Fruit fly (Drosophila melanogaster) whole organism, embryonic: ENCODE results near the gene CG34041.

ENCODE experiments used
- Adf1 ChIP-seq: fragments of 200-800 bp; sonication (Bioruptor generic); IDR thresholded peaks from 2 replicates; pipeline ENCODE4 v1.3.6; 2022; ENCODE audit warnings: missing biosample characterization, missing genetic modification characterization
- Aef1 ChIP-seq: fragments of 200-800 bp; sonication (Bioruptor generic); IDR thresholded peaks from 3 replicates; pipeline ENCODE4 v1.3.6; 2022; ENCODE audit warnings: missing biosample characterization, missing genetic modification characterization
- CG10565 ChIP-seq: fragments of 200-800 bp; sonication (Bioruptor generic); optimal IDR thresholded peaks from 3 replicates; lab custom pipeline; 2016; ENCODE audit warnings: missing biosample characterization, mild to moderate bottlenecking, missing genetic modification characterization
- CG11085 ChIP-seq: fragments of 200-800 bp; sonication (Bioruptor generic); IDR thresholded peaks from 2 replicates; pipeline ENCODE4 v1.3.6; 2022; ENCODE audit warnings: missing biosample characterization, missing genetic modification characterization
- CG11696 ChIP-seq: fragments of 200-800 bp; sonication (Bioruptor generic); IDR thresholded peaks from 2 replicates; pipeline ENCODE4 v1.3.6; 2022; ENCODE audit warnings: missing biosample characterization, missing genetic modification characterization
- CG12659 ChIP-seq: fragments of 200-800 bp; sonication (Bioruptor generic); optimal IDR thresholded peaks from 3 replicates; lab custom pipeline; 2017; ENCODE audit warnings: mild to moderate bottlenecking, missing biosample characterization, missing genetic modification reagents, missing genetic modification characterization
- CG12744 ChIP-seq: fragments of 200-800 bp; sonication (Bioruptor generic); optimal IDR thresholded peaks from 2 replicates; lab custom pipeline; 2016; ENCODE audit warnings: missing biosample characterization, missing genetic modification characterization
- CG13894 ChIP-seq: fragments of 200-800 bp; sonication (Bioruptor generic); optimal IDR thresholded peaks from 3 replicates; lab custom pipeline; 2018; ENCODE audit warnings: missing biosample characterization, mild to moderate bottlenecking, missing genetic modification characterization, moderate library complexity
- CG14441 ChIP-seq: fragments of 200-800 bp; sonication (Bioruptor generic); IDR thresholded peaks from 2 replicates; pipeline ENCODE4 v1.3.6; 2022; ENCODE audit warnings: missing biosample characterization, missing genetic modification characterization
- CG14710 ChIP-seq: fragments of 200-800 bp; sonication (Bioruptor generic); optimal IDR thresholded peaks from 3 replicates; lab custom pipeline; 2019; ENCODE audit warnings: missing biosample characterization, mild to moderate bottlenecking, missing genetic modification characterization, moderate library complexity
- CG15479 ChIP-seq: fragments of 200-800 bp; sonication (Bioruptor generic); optimal IDR thresholded peaks from 3 replicates; lab custom pipeline; 2019; ENCODE audit warnings: missing biosample characterization, mild to moderate bottlenecking, missing genetic modification characterization, moderate library complexity
- CG17359 ChIP-seq: fragments of 200-800 bp; sonication (Bioruptor generic); optimal IDR thresholded peaks from 3 replicates; lab custom pipeline; 2018; ENCODE audit warnings: missing biosample characterization, mild to moderate bottlenecking, missing genetic modification characterization, moderate library complexity
- CG1832 ChIP-seq: fragments of 200-800 bp; sonication (Bioruptor generic); optimal IDR thresholded peaks from 2 replicates; lab custom pipeline; 2017; ENCODE audit warnings: missing biosample characterization, mild to moderate bottlenecking, missing genetic modification characterization, inconsistent platforms
- CG18476 ChIP-seq: fragments of 200-800 bp; sonication (Bioruptor generic); optimal IDR thresholded peaks from 2 replicates; lab custom pipeline; 2016; ENCODE audit warnings: missing biosample characterization, mild to moderate bottlenecking, missing genetic modification characterization
- CG2116 ChIP-seq: fragments of 200-800 bp; sonication (Bioruptor generic); optimal IDR thresholded peaks from 3 replicates; lab custom pipeline; 2018; ENCODE audit warnings: missing biosample characterization, mild to moderate bottlenecking, missing genetic modification characterization
- CG31441 ChIP-seq: fragments of 200-800 bp; sonication (Bioruptor generic); IDR thresholded peaks from 2 replicates; pipeline ENCODE4 v1.3.6; 2022; ENCODE audit warnings: missing biosample characterization, missing genetic modification characterization
- CG3995 ChIP-seq: fragments of 200-800 bp; sonication (Bioruptor generic); optimal IDR thresholded peaks from 3 replicates; lab custom pipeline; 2016; ENCODE audit warnings: missing biosample characterization, missing genetic modification characterization
- CG6254 ChIP-seq: fragments of 200-800 bp; sonication (Bioruptor generic); optimal IDR thresholded peaks from 3 replicates; lab custom pipeline; 2017; ENCODE audit warnings: mild to moderate bottlenecking, missing biosample characterization, missing genetic modification reagents, missing genetic modification characterization
- CG6813 ChIP-seq: fragments of 200-800 bp; sonication (Bioruptor generic); optimal IDR thresholded peaks from 2 replicates; lab custom pipeline; 2017; ENCODE audit warnings: missing biosample characterization, missing genetic modification characterization, mild to moderate bottlenecking, moderate library complexity, missing genetic modification reagents
- CG8290 ChIP-seq, 3 experiments: fragments of 200-800 bp; sonication (Bioruptor generic); optimal IDR thresholded peaks; 2 replicates each; lab custom pipeline; 2016 to 2019; ENCODE audit warnings: missing biosample characterization in 3 of 3, missing genetic modification characterization in 3 of 3, mild to moderate bottlenecking in 2 of 3, moderate library complexity in 1 of 3
- CG8359 ChIP-seq: fragments of 200-800 bp; sonication (Bioruptor generic); optimal IDR thresholded peaks from 2 replicates; lab custom pipeline; 2017; ENCODE audit warnings: missing biosample characterization, mild to moderate bottlenecking, missing genetic modification characterization, borderline replicate concordance
- D ChIP-seq, 2 experiments: fragments of 200-800 bp in 1 of 2; fragments of >200 bp in 1 of 2; sonication (Bioruptor generic) in 1 of 2; optimal IDR thresholded peaks; 2 replicates in 1 of 2; 3 replicates in 1 of 2; lab custom pipeline; 2017; ENCODE audit warnings: mild to moderate bottlenecking in 1 of 2, missing biosample characterization in 1 of 2, missing genetic modification characterization in 1 of 2, missing genetic modification reagents in 1 of 2
- Dip2 ChIP-seq: fragments of 200-800 bp; sonication (Bioruptor generic); IDR thresholded peaks from 2 replicates; pipeline ENCODE4 v1.3.6; 2022; ENCODE audit warnings: missing biosample characterization, missing genetic modification characterization
- Elba2 ChIP-seq: fragments of 200-800 bp; sonication (Bioruptor generic); optimal IDR thresholded peaks from 3 replicates; lab custom pipeline; 2016; ENCODE audit warnings: missing biosample characterization, missing genetic modification characterization
- HmgZ ChIP-seq: fragments of 200-800 bp; sonication (Bioruptor generic); optimal IDR thresholded peaks from 2 replicates; lab custom pipeline; 2018; ENCODE audit warnings: missing biosample characterization, mild to moderate bottlenecking, missing genetic modification characterization
- Hr78 ChIP-seq, 2 experiments: fragments of 200-800 bp in 1 of 2; fragments of >200 bp in 1 of 2; sonication (Bioruptor generic) in 1 of 2; optimal IDR thresholded peaks; 2 replicates each; lab custom pipeline; 2017 to 2019; ENCODE audit warnings: missing biosample characterization in 2 of 2, missing genetic modification characterization in 2 of 2, mild to moderate bottlenecking in 1 of 2, moderate library complexity in 1 of 2
- MBD-R2 ChIP-seq: fragments of 200-800 bp; sonication (Bioruptor generic); IDR thresholded peaks from 2 replicates; pipeline ENCODE4 v1.3.6; 2022; ENCODE audit warnings: missing biosample characterization, missing genetic modification characterization
- Med ChIP-seq: fragments of 200-800 bp; sonication (Bioruptor generic); peaks from one replicate; lab custom pipeline; 2016; ENCODE audit warnings: missing biosample characterization, missing genetic modification characterization, mild to moderate bottlenecking, inconsistent platforms, moderate library complexity
- NFAT ChIP-seq: fragments of 200-800 bp; sonication (Bioruptor generic); IDR thresholded peaks from 2 replicates; pipeline ENCODE4 v1.3.6; 2022; ENCODE audit warnings: missing biosample characterization, missing genetic modification characterization
- Nf-YB ChIP-seq: fragments of 200-800 bp; sonication (Bioruptor generic); optimal IDR thresholded peaks from 3 replicates; lab custom pipeline; 2019; ENCODE audit warnings: missing biosample characterization, mild to moderate bottlenecking, missing genetic modification characterization, moderate library complexity
- Six4 ChIP-seq: fragments of 200-800 bp; sonication (Bioruptor generic); optimal IDR thresholded peaks from 2 replicates; lab custom pipeline; 2016; ENCODE audit warnings: missing biosample characterization, missing genetic modification characterization
- Xrp1 ChIP-seq: fragments of 200-800 bp; sonication (Bioruptor generic); IDR thresholded peaks from 2 replicates; pipeline ENCODE4 v1.3.6; 2022; ENCODE audit warnings: missing biosample characterization, missing genetic modification characterization
- ac ChIP-seq: fragments of 200-800 bp; sonication (Bioruptor generic); optimal IDR thresholded peaks from 3 replicates; lab custom pipeline; 2017; ENCODE audit warnings: missing biosample characterization, mild to moderate bottlenecking, missing genetic modification characterization
- ash1 ChIP-seq: fragments of 200-800 bp; sonication (Bioruptor generic); optimal IDR thresholded peaks from 2 replicates; lab custom pipeline; 2018; ENCODE audit warnings: missing biosample characterization, mild to moderate bottlenecking, missing genetic modification characterization
- chinmo ChIP-seq: fragments of 200-800 bp; sonication (Bioruptor generic); IDR thresholded peaks from 4 replicates; pipeline ENCODE4 v1.3.6; 2022; ENCODE audit warnings: missing biosample characterization, missing genetic modification characterization; ENCODE audit not compliant: partially characterized antibody
- crol ChIP-seq: fragments of 200-800 bp; sonication (Bioruptor generic); IDR thresholded peaks from 2 replicates; pipeline ENCODE4 v1.3.6; 2022; ENCODE audit warnings: missing biosample characterization, missing genetic modification characterization
- danr ChIP-seq: fragments of 200-800 bp; sonication (Bioruptor generic); IDR thresholded peaks from 2 replicates; pipeline ENCODE4 v1.3.6; 2022; ENCODE audit warnings: missing biosample characterization, missing genetic modification characterization
- dm ChIP-seq: fragments of 200-800 bp; sonication (Bioruptor generic); optimal IDR thresholded peaks from 3 replicates; lab custom pipeline; 2016; ENCODE audit warnings: missing biosample characterization, missing genetic modification characterization
- ems ChIP-seq: fragments of 200-800 bp; sonication (Bioruptor generic); optimal IDR thresholded peaks from 3 replicates; lab custom pipeline; 2016; ENCODE audit warnings: missing biosample characterization, missing genetic modification characterization
- ham ChIP-seq: fragments of 200-800 bp; sonication (Bioruptor generic); IDR thresholded peaks from 2 replicates; pipeline ENCODE4 v1.3.6; 2022; ENCODE audit warnings: missing biosample characterization, missing genetic modification characterization
- knrl ChIP-seq: fragments of 200-800 bp; sonication (Bioruptor generic); IDR thresholded peaks from 3 replicates; pipeline ENCODE4 v1.3.6; 2022; ENCODE audit warnings: missing biosample characterization, missing genetic modification characterization; ENCODE audit not compliant: partially characterized antibody
- lilli ChIP-seq: fragments of 200-800 bp; sonication (Bioruptor generic); optimal IDR thresholded peaks from 3 replicates; lab custom pipeline; 2016; ENCODE audit warnings: missing biosample characterization, missing genetic modification characterization
- pan ChIP-seq, 4 experiments: fragments of >200 bp in 3 of 4; fragments of 200-800 bp in 1 of 4; sonication (Bioruptor generic) in 1 of 4; optimal IDR thresholded peaks in 3 of 4; IDR thresholded peaks in 1 of 4; 2 replicates each; pipeline versions ENCODE4 v1.3.6 to Lab custom; 2017 to 2022; ENCODE audit warnings: missing biosample characterization in 2 of 4, missing genetic modification characterization in 2 of 4, mixed read lengths in 1 of 4
- row ChIP-seq: fragments of 200-800 bp; sonication (Bioruptor generic); IDR thresholded peaks from 3 replicates; pipeline ENCODE4 v1.3.6; 2022; ENCODE audit warnings: missing biosample characterization, missing genetic modification characterization
- sisA ChIP-seq: fragments of 200-800 bp; sonication (Bioruptor generic); IDR thresholded peaks from 2 replicates; pipeline ENCODE4 v1.3.6; 2022; ENCODE audit warnings: missing biosample characterization, missing genetic modification characterization
- slou ChIP-seq: fragments of 200-800 bp; sonication (Bioruptor generic); optimal IDR thresholded peaks from 3 replicates; lab custom pipeline; 2016; ENCODE audit warnings: missing biosample characterization, missing genetic modification characterization
- sna ChIP-seq: fragments of 200-800 bp; sonication (Bioruptor generic); IDR thresholded peaks from 2 replicates; pipeline ENCODE4 v1.3.6; 2022; ENCODE audit warnings: missing biosample characterization, missing genetic modification characterization; ENCODE audit not compliant: partially characterized antibody
- zen ChIP-seq: fragments of 200-800 bp; sonication (Bioruptor generic); optimal IDR thresholded peaks from 3 replicates; lab custom pipeline; 2018; ENCODE audit warnings: missing biosample characterization, mild to moderate bottlenecking, missing genetic modification characterization, moderate library complexity

The CG34041 gene

dm6 chr3R:30461608-30462243, 46.1 kb upstream of the CG34041 start (continued):
- TF ChIP-seq NFAT (GFP tag; lab: Robert Waterston, UW): no peak
- peak; percentile 29 for TF ChIP-seq CG17359 (tag; lab: Kevin White, UChicago)
- TF ChIP-seq lilli (GFP tag; lab: Kevin White, UChicago): no peak
- TF ChIP-seq CG1832 (GFP tag; lab: Kevin White, UChicago): no peak
- TF ChIP-seq ac (GFP tag; lab: Kevin White, UChicago): no peak
- TF ChIP-seq CG3995 (GFP tag; lab: Kevin White, UChicago): no peak
- peak; percentile 54 for TF ChIP-seq Med (GFP tag; lab: Kevin White, UChicago)
- TF ChIP-seq MBD-R2 (GFP tag; lab: Robert Waterston, UW): no peak
- TF ChIP-seq CG12744 (GFP tag; lab: Kevin White, UChicago): no peak
- TF ChIP-seq sisA: no peak
- TF ChIP-seq Xrp1 (GFP tag; lab: Robert Waterston, UW): peak; percentile 39; the same call in 1 of the 2 replicates
- TF ChIP-seq D (optimal IDR thresholded peaks at IDR 0.05; lab: Kevin White, UChicago): no peak
- no peak for TF ChIP-seq D (GFP tag; optimal IDR thresholded peaks at IDR 0.05; lab: Kevin White, UChicago)
- TF ChIP-seq Elba2 (GFP tag; lab: Kevin White, UChicago): no peak
- TF ChIP-seq CG2116: no peak
- no peak for TF ChIP-seq CG8290 (GFP tag; optimal IDR thresholded peaks at IDR 0.05; lab: Kevin White, UChicago)
- TF ChIP-seq CG8290 (tag; optimal IDR thresholded peaks at IDR 0.05; lab: Kevin White, UChicago): no peak
- TF ChIP-seq slou (GFP tag; lab: Kevin White, UChicago): no peak
- no peak for TF ChIP-seq CG11085 (GFP tag; lab: Robert Waterston, UW)
- peak; percentile 19 for TF ChIP-seq CG12659 (GFP tag; lab: Kevin White, UChicago)
- TF ChIP-seq CG18476: no peak
- no peak for TF ChIP-seq Dip2
- no peak for TF ChIP-seq Adf1
- no peak for TF ChIP-seq Hr78 (GFP tag; optimal IDR thresholded peaks at IDR 0.05; lab: Kevin White, UChicago)
- TF ChIP-seq sna: no peak
- TF ChIP-seq ems (GFP tag; lab: Kevin White, UChicago): no peak
- no peak for TF ChIP-seq HmgZ (tag; lab: Kevin White, UChicago)
- TF ChIP-seq Aef1: no peak
- no peak for TF ChIP-seq ham (GFP tag; lab: Robert Waterston, UW)
- no peak for TF ChIP-seq danr (GFP tag; lab: Robert Waterston, UW)
- TF ChIP-seq CG15479 (GFP tag; lab: Kevin White, UChicago): peak; percentile 21
- TF ChIP-seq zen (tag; lab: Kevin White, UChicago): no peak
- no peak for TF ChIP-seq Six4 (GFP tag; lab: Kevin White, UChicago)
- no peak for TF ChIP-seq CG8359 (GFP tag; lab: Kevin White, UChicago)
- peak; percentile 58 for TF ChIP-seq row (GFP tag; lab: Robert Waterston, UW)
- TF ChIP-seq CG14441 (GFP tag; lab: Robert Waterston, UW): peak; percentile 28; the same call in 1 of the 2 replicates
- no peak for TF ChIP-seq pan (optimal IDR thresholded peaks at IDR 0.05; lab: Kevin White, UChicago)
- no peak for TF ChIP-seq pan (GFP tag; optimal IDR thresholded peaks at IDR 0.05 in 1 of 2, IDR thresholded peaks at IDR 0.05 in 1 of 2)
- peak; percentile 89 for TF ChIP-seq CG11696
- no peak for TF ChIP-seq CG13894
- no peak for TF ChIP-seq CG14710 (tag; lab: Kevin White, UChicago)
- TF ChIP-seq knrl: no peak
- TF ChIP-seq CG6254: no peak
- TF ChIP-seq CG6813 (GFP tag; lab: Kevin White, UChicago): peak; percentile 15
- TF ChIP-seq ash1 (GFP tag; lab: Kevin White, UChicago): no peak
- TF ChIP-seq CG31441: peak; percentile 56
- TF ChIP-seq chinmo (GFP tag; lab: Robert Waterston, UW): 0 out of 4 replicates have a peak, but pooled peaks have one; percentile 12
- no peak for TF ChIP-seq crol (GFP tag; lab: Robert Waterston, UW)
- no peak for TF ChIP-seq CG10565
- TF ChIP-seq Nf-YB: no peak
- TF ChIP-seq dm (GFP tag; lab: Kevin White, UChicago): no peak
